Worm (Caenorhabditis elegans) whole organism, L3 larva: ENCODE measurements around the gene clc-33.

ENCODE experiments used
- aly-2 ChIP-seq: fragments of 150-350 bp; optimal IDR thresholded peaks from 2 replicates; lab custom pipeline; 2014; ENCODE audit warnings: missing biosample characterization, missing genetic modification characterization
- nhr-11 ChIP-seq: fragments of 150-350 bp; optimal IDR thresholded peaks from 2 replicates; lab custom pipeline; 2014; ENCODE audit warnings: missing biosample characterization, missing genetic modification characterization
- nhr-237 ChIP-seq: fragments of 150-350 bp; optimal IDR thresholded peaks from 2 replicates; lab custom pipeline; 2014; ENCODE audit warnings: missing biosample characterization, missing genetic modification characterization
- pqm-1 ChIP-seq: fragments of 150-350 bp; optimal IDR thresholded peaks from 2 replicates; lab custom pipeline; 2017; ENCODE audit warnings: missing biosample characterization, missing genetic modification characterization, inconsistent platforms
- tbx-2 ChIP-seq: sonication (generic microtip); optimal IDR thresholded peaks from 2 replicates; lab custom pipeline; 2016; ENCODE audit warnings: mild to moderate bottlenecking, missing genetic modification characterization, missing compliant biosample characterization

ce11 chrII:791828-792227 is 48.4 kb upstream of the clc-33 start, which contains the start of gene F46F5.1:
- TF ChIP-seq pqm-1 (tag; lab: Kevin White, UChicago) (no peak), aly-2 (tag; lab: Kevin White, UChicago) (no peak), nhr-11 (tag; lab: Kevin White, UChicago) (no peak), nhr-237 (tag; lab: Kevin White, UChicago) (no peak), tbx-2 (tag; lab: Kevin White, UChicago) (no peak)
